Fruit fly (Drosophila melanogaster) whole organism, wandering third instar larva: ENCODE results near the gene SoxN.

Experiments used
- CG32264 ChIP-seq: fragments of 200-800 bp; sonication (Bioruptor generic); optimal IDR thresholded peaks from 2 replicates; lab custom pipeline; 2016; ENCODE audit warnings: missing biosample characterization, missing genetic modification characterization
- CG9705 ChIP-seq: fragments of 200-800 bp; sonication (Bioruptor generic); optimal IDR thresholded peaks from 2 replicates; lab custom pipeline; 2018; ENCODE audit warnings: missing biosample characterization, mild to moderate bottlenecking, missing genetic modification characterization
- Dfd ChIP-seq: fragments of >200 bp; optimal IDR thresholded peaks from 2 replicates; lab custom pipeline; 2017; ENCODE audit warnings: missing biosample characterization, missing genetic modification characterization
- Rel ChIP-seq, 2 experiments: fragments of 200-800 bp; sonication (Bioruptor generic) in 1 of 2; optimal IDR thresholded peaks; 2 replicates in 1 of 2; 3 replicates in 1 of 2; lab custom pipeline; 2016 to 2019; ENCODE audit warnings: mild to moderate bottlenecking in 2 of 2, missing biosample characterization in 2 of 2, missing genetic modification characterization in 2 of 2, moderate library complexity in 1 of 2
- dmrt93B ChIP-seq: fragments of 200-800 bp; sonication (Bioruptor generic); optimal IDR thresholded peaks from 2 replicates; lab custom pipeline; 2018; ENCODE audit warnings: missing biosample characterization, mild to moderate bottlenecking, missing genetic modification characterization
- rgr ChIP-seq: fragments of 200-800 bp; sonication (Bioruptor generic); optimal IDR thresholded peaks from 3 replicates; lab custom pipeline; 2016; ENCODE audit warnings: missing biosample characterization, mild to moderate bottlenecking, missing genetic modification characterization
- tai ChIP-seq: sonication (Bioruptor generic); optimal IDR thresholded peaks from 2 replicates; lab custom pipeline; 2016; ENCODE audit warnings: missing biosample characterization, missing genetic modification characterization

- TF ChIP-seq rgr (no peak), Dfd (GFP tag; lab: Kevin White, UChicago) (no peak), Rel (GFP tag; optimal IDR thresholded peaks at IDR 0.05; lab: Kevin White, UChicago) (no peak), Rel (tag; optimal IDR thresholded peaks at IDR 0.05; lab: Kevin White, UChicago) (no peak), dmrt93B (GFP tag; lab: Kevin White, UChicago) (no peak), CG9705 (no peak), CG32264 (GFP tag; lab: Kevin White, UChicago) (no peak), tai (GFP tag; lab: Kevin White, UChicago) (no peak)
Measured at dm6 chr2L:8865550-8865949, 40.1 kb downstream of the SoxN start, which contains the start of gene CG32983.
